Fruit fly (Drosophila melanogaster): ENCODE results near the gene PAPLA1.

- TF ChIP-seq psq (optimal IDR thresholded peaks at IDR 0.05) (no peak), h (optimal IDR thresholded peaks at IDR 0.05) (no peak)
These were observed 43.1 kb upstream of the PAPLA1 start for dm6 chr2L:8202569-8202968.

Measured in Kc167 (cell line).